Worm (Caenorhabditis elegans) whole organism, mixed stage, embryonic: ENCODE measurements around the gene W03C9.1.
A peak's percentile ranks its signal among the peaks of the same experiment; 100 is the strongest.

Experiments used
- M03D4.4 ChIP-seq: sonication (generic microtip); optimal IDR thresholded peaks from 2 replicates; lab custom pipeline; 2017; ENCODE audit warnings: mild to moderate bottlenecking, missing genetic modification characterization, missing compliant biosample characterization
- blmp-1 ChIP-seq: fragments of 150-350 bp; optimal IDR thresholded peaks from 2 replicates; lab custom pipeline; 2014; ENCODE audit warnings: missing biosample characterization, missing genetic modification characterization
- ceh-39 ChIP-seq: fragments of 150-350 bp; optimal IDR thresholded peaks from 2 replicates; lab custom pipeline; 2014; ENCODE audit warnings: missing biosample characterization, missing genetic modification characterization
- ceh-43 ChIP-seq: fragments of 200-800 bp; sonication (Bioruptor generic); optimal IDR thresholded peaks from 2 replicates; lab custom pipeline; 2018; ENCODE audit warnings: mild to moderate bottlenecking, missing genetic modification characterization, moderate library complexity, missing compliant biosample characterization
- ces-1 ChIP-seq: fragments of 150-350 bp; optimal IDR thresholded peaks from 2 replicates; lab custom pipeline; 2014; ENCODE audit warnings: missing biosample characterization, missing genetic modification reagents, missing genetic modification characterization
- cnd-1 ChIP-seq: fragments of 200-800 bp; sonication (Bioruptor generic); optimal IDR thresholded peaks from 2 replicates; lab custom pipeline; 2018; ENCODE audit warnings: mild to moderate bottlenecking, missing genetic modification characterization, missing compliant biosample characterization
- elt-1 ChIP-seq: sonication (generic microtip); optimal IDR thresholded peaks from 2 replicates; lab custom pipeline; 2017; ENCODE audit warnings: missing genetic modification characterization, mild to moderate bottlenecking, missing compliant biosample characterization, antibody characterized with exemption, moderate library complexity, borderline replicate concordance; ENCODE audit not compliant: insufficient read depth
- elt-3 ChIP-seq: fragments of 150-350 bp; optimal IDR thresholded peaks from 2 replicates; lab custom pipeline; 2014; ENCODE audit warnings: missing biosample characterization, missing genetic modification characterization
- flh-1 ChIP-seq: fragments of 200-800 bp; sonication (Bioruptor generic); optimal IDR thresholded peaks from 2 replicates; lab custom pipeline; 2018; ENCODE audit warnings: mild to moderate bottlenecking, missing genetic modification characterization, moderate library complexity, missing compliant biosample characterization
- ham-2 ChIP-seq: fragments of 200-800 bp; sonication (Bioruptor generic); optimal IDR thresholded peaks from 2 replicates; lab custom pipeline; 2018; ENCODE audit warnings: mild to moderate bottlenecking, missing genetic modification characterization, missing compliant biosample characterization
- hlh-1 ChIP-seq: fragments of 150-350 bp; optimal IDR thresholded peaks from 2 replicates; lab custom pipeline; 2014; ENCODE audit warnings: missing biosample characterization, missing genetic modification reagents, missing genetic modification characterization
- lin-13 ChIP-seq: fragments of 150-350 bp; optimal IDR thresholded peaks from 2 replicates; lab custom pipeline; 2014; ENCODE audit warnings: missing biosample characterization, missing genetic modification characterization
- lin-32 ChIP-seq: fragments of 200-800 bp; sonication (Bioruptor generic); optimal IDR thresholded peaks from 2 replicates; lab custom pipeline; 2018; ENCODE audit warnings: mild to moderate bottlenecking, missing genetic modification characterization, missing compliant biosample characterization
- lsy-2 ChIP-seq: fragments of 150-350 bp; optimal IDR thresholded peaks from 2 replicates; lab custom pipeline; 2014; ENCODE audit warnings: missing biosample characterization, missing genetic modification characterization
- mls-2 ChIP-seq: sonication (generic microtip); optimal IDR thresholded peaks from 2 replicates; lab custom pipeline; 2016; ENCODE audit warnings: mild to moderate bottlenecking, missing genetic modification characterization, moderate library complexity, missing compliant biosample characterization
- nhr-12 ChIP-seq: fragments of 150-350 bp; optimal IDR thresholded peaks from 2 replicates; lab custom pipeline; 2014; ENCODE audit warnings: missing biosample characterization, missing genetic modification characterization
- nhr-2 ChIP-seq: fragments of 150-350 bp; optimal IDR thresholded peaks from 2 replicates; lab custom pipeline; 2014; ENCODE audit warnings: missing biosample characterization, missing genetic modification characterization
- nhr-237 ChIP-seq: fragments of 150-350 bp; optimal IDR thresholded peaks from 2 replicates; lab custom pipeline; 2014; ENCODE audit warnings: missing biosample characterization, missing genetic modification characterization
- pha-4 ChIP-seq: fragments of 150-350 bp; optimal IDR thresholded peaks from 2 replicates; lab custom pipeline; 2018; ENCODE audit warnings: missing biosample characterization, missing genetic modification reagents, missing genetic modification characterization
- sem-2 ChIP-seq: fragments of 200-800 bp; sonication (Bioruptor generic); optimal IDR thresholded peaks from 2 replicates; lab custom pipeline; 2018; ENCODE audit warnings: mild to moderate bottlenecking, missing genetic modification characterization, missing compliant biosample characterization
- snpc-4 ChIP-seq: fragments of 150-350 bp; optimal IDR thresholded peaks from 2 replicates; lab custom pipeline; 2014; ENCODE audit warnings: missing biosample characterization, missing genetic modification characterization
- sptf-1 ChIP-seq: sonication (generic microtip); optimal IDR thresholded peaks from 2 replicates; lab custom pipeline; 2017; ENCODE audit warnings: mild to moderate bottlenecking, missing genetic modification characterization, moderate library complexity, missing compliant biosample characterization
- unc-120 ChIP-seq: sonication (generic microtip); optimal IDR thresholded peaks from 2 replicates; lab custom pipeline; 2017; ENCODE audit warnings: missing genetic modification characterization, missing compliant biosample characterization; ENCODE audit not compliant: poor library complexity, severe bottlenecking
- unc-39 ChIP-seq: fragments of 150-350 bp; optimal IDR thresholded peaks from 2 replicates; lab custom pipeline; 2014; ENCODE audit warnings: missing biosample characterization, missing genetic modification characterization
- unc-62 ChIP-seq: fragments of 150-350 bp; optimal IDR thresholded peaks from 2 replicates; lab custom pipeline; 2014; ENCODE audit warnings: missing biosample characterization, missing genetic modification reagents, missing genetic modification characterization
- zip-8 ChIP-seq: fragments of 150-350 bp; optimal IDR thresholded peaks from 2 replicates; lab custom pipeline; 2014; ENCODE audit warnings: missing biosample characterization, missing genetic modification characterization
- ztf-11 ChIP-seq: fragments of 150-350 bp; optimal IDR thresholded peaks from 2 replicates; lab custom pipeline; 2014; ENCODE audit warnings: missing biosample characterization, missing genetic modification characterization

The W03C9.1 gene

DNA sequence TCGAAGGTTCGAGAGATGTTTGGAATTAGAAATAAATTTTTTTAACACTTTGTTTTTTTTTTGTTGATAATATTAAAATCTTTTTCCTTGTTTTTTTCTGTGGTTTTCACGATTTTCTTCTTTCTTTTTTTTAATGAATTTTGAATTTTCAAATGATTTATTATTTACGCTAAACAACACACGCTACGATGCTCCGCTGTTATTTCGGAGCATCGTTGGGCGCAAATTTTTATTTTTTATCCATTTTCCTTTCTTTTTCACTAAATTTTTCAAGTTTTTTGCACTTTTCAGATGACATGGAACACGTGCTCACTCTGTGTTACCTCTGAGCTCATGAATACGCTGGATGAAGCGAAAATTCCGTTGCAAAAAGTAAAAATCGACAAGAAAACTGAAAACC is at the start of gene W03C9.1, which contains the start of gene W03C9.2:
Gene W03C9.1, minus strand, starts transcription at position 46 of the 400 bp plus-strand sequence.
Gene W03C9.2, plus strand, starts transcription at position 286 of the 400 bp plus-strand sequence.
- TF ChIP-seq blmp-1 (tag; lab: Kevin White, UChicago): no peak
- no peak for TF ChIP-seq unc-39 (tag; lab: Kevin White, UChicago)
- no peak for TF ChIP-seq unc-120 (tag; lab: Kevin White, UChicago)
- no peak for TF ChIP-seq mls-2 (tag; lab: Kevin White, UChicago)
- TF ChIP-seq nhr-2 (tag; lab: Kevin White, UChicago): no peak
- TF ChIP-seq unc-62: no peak
- TF ChIP-seq ceh-39: no peak
- no peak for TF ChIP-seq ham-2 (GFP tag; lab: Kevin White, UChicago)
- no peak for TF ChIP-seq flh-1 (GFP tag; lab: Kevin White, UChicago)
- no peak for TF ChIP-seq cnd-1 (tag; lab: Kevin White, UChicago)
- no peak for TF ChIP-seq hlh-1 (tag; lab: Kevin White, UChicago)
- no peak for TF ChIP-seq ceh-43 (GFP tag; lab: Kevin White, UChicago)
- no peak for TF ChIP-seq nhr-12
- TF ChIP-seq ztf-11: no peak
- TF ChIP-seq sptf-1: no peak
- TF ChIP-seq pha-4 (tag; lab: Kevin White, UChicago): no peak

DNA sequence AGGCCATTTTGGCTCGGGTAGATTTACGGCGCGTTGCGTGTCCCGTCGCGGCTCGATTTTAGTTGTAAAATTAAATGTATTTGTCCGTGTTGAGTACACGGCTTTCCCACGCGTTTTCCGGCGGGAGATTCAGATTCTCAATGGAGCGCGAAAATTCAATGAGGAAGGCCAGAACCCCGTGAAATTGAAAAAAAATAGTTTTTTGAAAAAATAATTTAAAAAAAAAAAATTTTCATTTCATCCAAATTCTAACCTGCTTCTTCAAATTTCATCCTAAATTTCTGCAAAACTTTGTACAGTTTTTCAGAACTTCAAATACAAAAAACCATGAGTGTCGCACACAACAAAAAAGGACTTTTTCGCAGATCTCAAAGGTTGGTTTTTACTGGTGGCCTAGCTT is 46.8 kb upstream of the W03C9.1 start, which contains the start of gene glb-29:
Gene glb-29, plus strand, starts transcription at position 301 of the 400 bp plus-strand sequence.
- TF ChIP-seq ces-1 (GFP tag; lab: Kevin White, UChicago) (no peak), blmp-1 (tag; lab: Kevin White, UChicago) (no peak), nhr-2 (tag; lab: Kevin White, UChicago) (no peak), cnd-1 (tag; lab: Kevin White, UChicago) (no peak), sptf-1 (no peak), unc-120 (tag; lab: Kevin White, UChicago) (no peak), lin-32 (GFP tag; lab: Kevin White, UChicago) (no peak), lin-13 (tag; lab: Kevin White, UChicago) (no peak), sem-2 (GFP tag; lab: Kevin White, UChicago) (no peak), lsy-2 (no peak), flh-1 (GFP tag; lab: Kevin White, UChicago) (no peak), snpc-4 (tag; lab: Kevin White, UChicago) (no peak), pha-4 (tag; lab: Kevin White, UChicago) (no peak)

- TF ChIP-seq elt-1 (peak; percentile 17), unc-120 (tag; lab: Kevin White, UChicago) (no peak), sem-2 (GFP tag; lab: Kevin White, UChicago) (no peak), zip-8 (tag; lab: Kevin White, UChicago) (peak; percentile 69), nhr-237 (tag; lab: Kevin White, UChicago) (peak; percentile 1)
Measured at ce11 chrII:12006575-12007098, 44.7 kb upstream of the W03C9.1 start, which contains the start of gene mcm-2. Gene mcm-2, minus strand, starts transcription at chrII:12006625.

DNA sequence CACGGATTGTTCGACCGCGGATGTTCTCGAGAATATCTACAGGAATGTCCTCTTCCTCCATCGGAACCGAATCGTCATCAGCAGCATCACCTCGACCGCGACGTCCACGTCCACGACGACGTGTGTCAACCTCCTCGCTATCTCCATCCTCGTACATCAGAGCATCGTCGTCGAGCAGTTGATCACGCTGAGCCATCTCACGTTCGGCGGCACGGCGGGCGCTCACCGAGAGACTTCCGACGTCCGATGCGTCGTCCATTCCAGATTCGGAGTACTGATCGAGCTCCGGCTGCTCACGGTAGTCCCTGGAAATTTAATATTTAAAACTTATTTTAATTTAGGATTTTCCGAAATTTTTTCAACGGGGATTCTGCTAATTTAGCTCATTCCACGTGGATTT is 44.1 kb upstream of the W03C9.1 start:
- TF ChIP-seq blmp-1 (tag; lab: Kevin White, UChicago) (no peak), M03D4.4 (no peak), mls-2 (tag; lab: Kevin White, UChicago) (no peak), zip-8 (tag; lab: Kevin White, UChicago) (no peak), sptf-1 (no peak), cnd-1 (tag; lab: Kevin White, UChicago) (no peak), elt-1 (no peak), ceh-39 (no peak)

DNA sequence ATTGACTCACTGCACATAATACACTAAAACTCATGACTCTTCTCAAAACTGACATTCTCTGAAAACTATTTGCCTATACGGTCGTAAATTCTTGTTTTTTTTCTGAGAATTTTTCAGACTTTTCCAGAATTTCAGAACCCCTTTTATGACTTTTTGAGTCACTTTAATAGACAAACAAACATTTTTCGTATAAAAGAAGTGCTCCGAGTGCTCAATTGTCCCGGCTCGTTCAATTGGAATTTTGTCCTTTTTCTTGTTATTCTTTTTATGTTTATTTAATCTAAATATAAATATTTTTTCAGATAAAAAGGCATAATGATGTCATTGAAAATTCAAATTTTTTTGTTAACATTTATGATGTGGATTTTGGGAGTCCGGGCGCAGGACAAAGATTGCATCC is 37.0 kb upstream of the W03C9.1 start, which contains the start of gene Y17G7B.23:
Gene Y17G7B.23, plus strand, starts transcription at position 301 of the 400 bp plus-strand sequence.
- TF ChIP-seq lin-32 (GFP tag; lab: Kevin White, UChicago): no peak
- TF ChIP-seq sem-2 (GFP tag; lab: Kevin White, UChicago): no peak
- no peak for TF ChIP-seq elt-3 (tag; lab: Kevin White, UChicago)
- TF ChIP-seq ces-1 (GFP tag; lab: Kevin White, UChicago): no peak

ce11 chrII:11994940-11995339 is 33.0 kb upstream of the W03C9.1 start:
- TF ChIP-seq cnd-1 (tag; lab: Kevin White, UChicago): no peak
- no peak for TF ChIP-seq nhr-237 (tag; lab: Kevin White, UChicago)
- TF ChIP-seq ztf-11: no peak
- TF ChIP-seq, all 35 proteins: peak for 0
